Worm (Caenorhabditis elegans): Measurements from ENCODE around the gene B0244.5.

The B0244.5 gene

DNA sequence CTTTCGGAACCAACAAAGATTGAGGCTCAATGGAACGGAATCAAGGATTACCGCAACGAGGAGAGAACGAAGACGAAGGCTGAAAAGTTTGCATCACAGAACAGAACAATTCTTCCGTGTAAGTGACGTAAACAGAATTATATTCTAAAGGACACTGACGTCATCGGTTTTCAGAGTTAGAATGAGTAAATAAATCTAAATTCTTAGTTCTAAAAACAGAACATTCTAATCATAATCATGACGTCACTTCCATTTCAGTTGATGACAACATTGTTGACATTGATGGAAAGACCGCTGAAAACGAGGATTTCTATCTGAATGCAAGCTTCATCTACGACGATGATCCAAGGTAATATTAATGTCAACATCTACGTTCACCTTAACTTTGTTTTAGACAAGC lies 19.3 kb downstream of the B0244.5 start:
- TF ChIP-seq nhr-11 (tag; optimal IDR thresholded peaks at IDR 0.05) (no peak), lin-14 (GFP tag; optimal IDR thresholded peaks at IDR 0.05) (peak; percentile 5), C34B4.2 (tag; optimal IDR thresholded peaks at IDR 0.05) (no peak), alr-1 (tag; optimal IDR thresholded peaks at IDR 0.05; ENCODE audit: borderline replicate concordance) (no peak), ama-1 (optimal IDR thresholded peaks at IDR 0.05) (no peak), nhr-71 (tag; optimal IDR thresholded peaks at IDR 0.05) (peak; percentile 51), lin-15B (tag; optimal IDR thresholded peaks at IDR 0.05) (no peak), lsy-2 (tag; optimal IDR thresholded peaks at IDR 0.05) (peak in 1 of 2 experiments; percentile 8), fkh-4 (tag; optimal IDR thresholded peaks at IDR 0.05; ENCODE audit: borderline replicate concordance) (no peak), ceh-90 (tag; optimal IDR thresholded peaks at IDR 0.05) (no peak), unc-62 (GFP tag; optimal IDR thresholded peaks at IDR 0.05) (no peak), grh-1 (GFP tag; IDR thresholded peaks at IDR 0.05) (no peak), fos-1 (tag; optimal IDR thresholded peaks at IDR 0.05) (no peak), tlp-1 (tag; optimal IDR thresholded peaks at IDR 0.05) (no peak), ztf-4 (tag; optimal IDR thresholded peaks at IDR 0.05) (peak; percentile 46), hpl-2 (GFP tag; optimal IDR thresholded peaks at IDR 0.05) (no peak), nhr-90 (tag; optimal IDR thresholded peaks at IDR 0.05; ENCODE audit: poor library complexity) (no peak), lin-13 (GFP tag; optimal IDR thresholded peaks at IDR 0.05) (no peak), sup-37 (GFP tag; optimal IDR thresholded peaks at IDR 0.05) (no peak), nhr-28 (tag; optimal IDR thresholded peaks at IDR 0.05) (no peak), isw-1 (GFP tag; IDR thresholded peaks at IDR 0.05) (no peak), tbx-2 (tag; optimal IDR thresholded peaks at IDR 0.05) (no peak), hlh-4 (tag; optimal IDR thresholded peaks at IDR 0.05) (no peak), unc-30 (tag; optimal IDR thresholded peaks at IDR 0.05) (no peak), snpc-4 (tag; optimal IDR thresholded peaks at IDR 0.05) (no peak), dpl-1 (GFP tag; optimal IDR thresholded peaks at IDR 0.05) (no peak), pax-3 (tag; optimal IDR thresholded peaks at IDR 0.05) (peak; percentile 28), jun-1 (tag; optimal IDR thresholded peaks at IDR 0.05) (no peak), zip-4 (GFP tag; optimal IDR thresholded peaks at IDR 0.05) (no peak), ztf-11 (tag; optimal IDR thresholded peaks at IDR 0.05) (no peak), dsc-1 (tag; optimal IDR thresholded peaks at IDR 0.05) (peak; percentile 43), lir-3 (tag; optimal IDR thresholded peaks at IDR 0.05; ENCODE audit: poor library complexity) (no peak), aha-1 (tag; optimal IDR thresholded peaks at IDR 0.05) (no peak), snu-23 (GFP tag; optimal IDR thresholded peaks at IDR 0.05) (no peak), ceh-8 (GFP tag; optimal IDR thresholded peaks at IDR 0.05) (no peak), unc-130 (tag; optimal IDR thresholded peaks at IDR 0.05) (no peak), skn-1 (tag; optimal IDR thresholded peaks at IDR 0.05) (no peak), egl-27 (tag; optimal IDR thresholded peaks at IDR 0.05) (no peak), Y116A8C.19 (tag; optimal IDR thresholded peaks at IDR 0.05; ENCODE audit: borderline replicate concordance) (no peak), fkh-8 (tag; optimal IDR thresholded peaks at IDR 0.05) (peak; percentile 75), nhr-47 (tag; optimal IDR thresholded peaks at IDR 0.05) (peak; percentile 30), zag-1 (tag; optimal IDR thresholded peaks at IDR 0.05) (no peak)

DNA sequence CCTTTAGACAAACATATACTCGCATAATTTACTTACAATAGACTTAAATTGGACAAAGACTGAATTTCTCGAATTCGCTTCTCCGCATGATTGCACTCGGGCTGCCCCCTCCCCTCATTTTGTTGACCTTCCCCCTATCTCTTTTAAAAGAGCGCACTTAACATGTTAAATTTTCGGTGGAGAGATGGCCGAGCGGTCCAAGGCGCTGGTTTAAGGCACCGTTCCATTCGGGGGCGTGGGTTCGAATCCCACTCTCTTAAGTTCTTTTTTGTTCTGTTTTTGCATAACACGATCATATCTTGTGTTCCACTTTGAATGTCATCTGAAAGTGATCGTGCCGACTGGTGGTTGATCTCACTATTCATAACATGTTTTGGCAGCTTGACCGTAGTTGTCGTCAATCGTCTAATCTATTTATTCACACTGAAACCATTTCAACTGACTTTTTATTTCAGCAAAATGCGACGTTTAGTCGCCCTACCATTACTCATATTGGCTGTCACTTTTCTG lies 25.1 kb downstream of the B0244.5 start, which contains the start of gene cutl-23:
Gene cutl-23 (plus strand): TSS at position 460 of the 510 bp plus-strand sequence.
- TF ChIP-seq sup-37 (GFP tag; optimal IDR thresholded peaks at IDR 0.05) (no peak), tlp-1 (tag; optimal IDR thresholded peaks at IDR 0.05) (no peak), swsn-7 (tag; optimal IDR thresholded peaks at IDR 0.05) (peak; percentile 8), ceh-90 (tag; optimal IDR thresholded peaks at IDR 0.05) (no peak), lin-39 (tag; optimal IDR thresholded peaks at IDR 0.05) (no peak), efl-1 (optimal IDR thresholded peaks at IDR 0.05) (peak in 1 of 2 experiments; percentile 12), efl-1 (GFP tag; optimal IDR thresholded peaks at IDR 0.05 in 1 of 2) (peak in 1 of 2 experiments; percentile 94), ztf-4 (tag; optimal IDR thresholded peaks at IDR 0.05) (no peak), lin-14 (GFP tag; optimal IDR thresholded peaks at IDR 0.05) (no peak), lin-15B (tag; optimal IDR thresholded peaks at IDR 0.05) (no peak), lin-35 (GFP tag; optimal IDR thresholded peaks at IDR 0.05) (peak; percentile 12 to 40), C16A3.4 (tag; optimal IDR thresholded peaks at IDR 0.05) (no peak), rnt-1 (tag; optimal IDR thresholded peaks at IDR 0.05) (peak; percentile 32), dpl-1 (GFP tag; optimal IDR thresholded peaks at IDR 0.05) (peak in 1 of 3 experiments; percentile 32), pag-3 (tag; optimal IDR thresholded peaks at IDR 0.05; ENCODE audit: borderline replicate concordance, insufficient read depth) (no peak), pax-3 (tag; optimal IDR thresholded peaks at IDR 0.05) (no peak), nhr-19 (GFP tag; conservative IDR thresholded peaks at IDR 0.05) (no peak), grh-1 (GFP tag; IDR thresholded peaks at IDR 0.05) (no peak), ceh-82 (tag; optimal IDR thresholded peaks at IDR 0.05) (no peak), ceh-8 (GFP tag; optimal IDR thresholded peaks at IDR 0.05) (no peak), egl-27 (tag; optimal IDR thresholded peaks at IDR 0.05) (no peak)
